Worm (Caenorhabditis elegans) whole organism, young adult: ENCODE results near the gene cyp-14A1.
"Not testable (repeated sequence)": the region's sequence is repeated elsewhere in the genome, so short reads cannot be mapped to it uniquely, and the experiment has no call there.

Experiments
- cebp-1 ChIP-seq, 2 experiments: fragments of 200-800 bp in 1 of 2; sonication (Bioruptor generic) in 1 of 2; sonication (generic microtip) in 1 of 2; IDR thresholded peaks in 1 of 2; optimal IDR thresholded peaks in 1 of 2; 2 replicates each; pipeline versions ENCODE4 v1.3.6 to Lab custom; 2017 to 2022; ENCODE audit warnings: missing compliant biosample characterization in 2 of 2, missing genetic modification characterization in 2 of 2, mild to moderate bottlenecking in 1 of 2, missing genetic modification reagents in 1 of 2, moderate library complexity in 1 of 2
- ets-4 ChIP-seq: fragments of 200-800 bp; sonication (Bioruptor generic); optimal IDR thresholded peaks from 2 replicates; lab custom pipeline; 2018; ENCODE audit warnings: mild to moderate bottlenecking, missing genetic modification characterization, missing compliant biosample characterization
- pha-4 ChIP-seq: fragments of 150-350 bp; sonication (generic microtip); optimal IDR thresholded peaks from 2 replicates; lab custom pipeline; 2014; ENCODE audit warnings: missing biosample characterization, missing genetic modification reagents, missing genetic modification characterization
- ztf-28 ChIP-seq: fragments of 200-800 bp; sonication (Bioruptor generic); IDR thresholded peaks from 2 replicates; pipeline ENCODE4 v1.3.6; 2022; ENCODE audit warnings: missing genetic modification reagents, missing genetic modification characterization, missing compliant biosample characterization

DNA sequence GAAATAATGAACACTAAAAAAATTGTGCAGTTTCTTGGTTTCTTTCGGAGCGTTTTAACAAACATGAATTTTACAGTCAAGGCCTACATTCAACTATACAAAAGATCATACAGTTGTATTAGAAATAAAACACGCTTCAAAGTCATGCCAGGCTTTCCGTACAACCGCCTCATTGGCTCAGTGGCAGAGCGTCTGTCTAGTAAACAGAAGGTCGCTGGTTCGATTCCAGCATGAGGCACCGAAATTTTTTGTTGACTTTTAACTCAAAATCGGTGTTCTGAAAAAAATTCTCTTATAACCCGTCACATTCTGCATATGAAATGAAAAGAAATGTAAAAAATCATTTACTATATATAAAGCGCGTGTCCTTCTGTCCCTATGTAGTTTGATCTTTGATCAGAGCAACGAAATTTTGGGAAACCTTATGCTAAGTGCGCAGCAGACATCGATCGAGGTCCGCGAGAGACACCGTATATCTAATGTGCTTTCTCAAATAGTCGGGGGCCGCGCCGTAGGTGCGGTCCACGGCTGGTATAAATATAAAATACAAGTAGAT is 6.0 kb downstream of the cyp-14A1 start:
- not testable (repeated sequence) for TF ChIP-seq cebp-1 (GFP tag; IDR thresholded peaks at IDR 0.05; lab: Robert Waterston, UW); cebp-1 (tag; optimal IDR thresholded peaks at IDR 0.05; lab: Kevin White, UChicago); pha-4; ztf-28; ets-4
